Worm (Caenorhabditis elegans): ENCODE results near the gene C55A1.4.

Gene C55A1.4

ce11 chrV:15594573-15594972 is 48.5 kb downstream of the C55A1.4 start, which contains the start of gene fbxa-139:
Gene fbxa-139, minus strand, starts transcription at chrV:15594673.
- TF ChIP-seq mep-1 (tag; optimal IDR thresholded peaks at IDR 0.05): no peak
- TF ChIP-seq blmp-1 (tag; optimal IDR thresholded peaks at IDR 0.05): no peak
- no peak for TF ChIP-seq drap-1 (GFP tag; optimal IDR thresholded peaks at IDR 0.05)
- no peak for TF ChIP-seq flh-1 (GFP tag; optimal IDR thresholded peaks at IDR 0.05)
- no peak for TF ChIP-seq hlh-1 (tag; optimal IDR thresholded peaks at IDR 0.05)
- TF ChIP-seq tbx-8 (GFP tag; optimal IDR thresholded peaks at IDR 0.05): no peak
- TF ChIP-seq nhr-28 (tag; optimal IDR thresholded peaks at IDR 0.05): no peak
- TF ChIP-seq ces-1 (GFP tag; optimal IDR thresholded peaks at IDR 0.05): no peak
- TF ChIP-seq mab-5 (tag; optimal IDR thresholded peaks at IDR 0.05): no peak
- TF ChIP-seq bed-3 (GFP tag; optimal IDR thresholded peaks at IDR 0.05): no peak
